Worm (Caenorhabditis elegans): ENCODE measurements around the gene atg-18.

Gene atg-18

DNA sequence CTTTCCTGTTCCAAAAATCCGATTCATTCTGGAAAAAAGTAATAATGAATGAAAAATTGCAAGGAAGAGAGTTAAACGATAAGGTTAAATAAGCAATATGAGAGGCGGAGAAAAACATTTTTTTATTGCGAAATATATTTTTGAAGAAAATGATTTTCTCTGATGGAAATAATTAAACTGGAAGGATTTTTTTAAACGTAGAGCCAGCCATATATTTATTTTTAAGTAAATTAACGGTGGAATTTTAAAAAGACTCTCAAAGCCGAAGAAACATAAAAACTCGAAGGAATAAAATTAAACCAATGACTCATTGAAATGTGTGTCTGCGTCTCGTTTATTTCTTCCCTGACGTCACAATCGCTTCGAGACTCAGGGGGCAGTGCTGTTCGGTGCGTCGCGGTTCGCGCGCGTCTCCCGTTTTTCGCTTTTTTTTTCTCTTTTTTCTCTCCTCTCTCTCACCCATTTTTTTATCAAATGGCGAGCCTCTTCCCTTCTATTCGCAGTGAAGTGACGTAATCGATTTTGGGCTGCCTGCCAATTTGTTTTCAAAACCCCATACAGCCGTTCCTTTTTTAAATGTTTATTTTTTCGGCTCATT lies 24.9 kb downstream of the atg-18 start, which contains the start of gene vps-60 (continued):
- TF ChIP-seq lsy-27 (tag; optimal IDR thresholded peaks at IDR 0.05; ENCODE audit: borderline replicate concordance, insufficient read depth) (no peak), pha-4 (tag; optimal IDR thresholded peaks at IDR 0.05) (peak; percentile 82), unc-62 (GFP tag; optimal IDR thresholded peaks at IDR 0.05) (peak; percentile 64), die-1 (tag; optimal IDR thresholded peaks at IDR 0.05) (peak; percentile 41), madf-6 (GFP tag; IDR thresholded peaks at IDR 0.05) (peak; percentile 85)

DNA sequence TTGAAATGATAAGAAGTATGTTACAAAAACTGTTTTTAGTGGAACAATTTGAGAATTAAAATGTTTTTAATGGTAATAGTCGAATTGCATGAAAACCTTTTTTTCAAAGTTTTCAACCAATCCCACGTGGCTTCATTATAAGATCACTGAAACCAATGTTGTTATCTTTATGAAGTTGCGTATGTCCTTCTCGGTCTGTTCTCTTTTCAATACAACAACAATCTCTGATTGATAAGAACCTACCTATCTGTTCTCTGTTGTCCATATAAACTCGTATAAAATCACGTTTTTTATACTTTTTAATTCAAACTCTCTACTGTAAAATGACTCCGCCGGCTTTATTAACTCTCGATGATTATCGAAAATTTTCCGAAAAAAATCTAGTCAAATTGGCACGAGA lies 27.9 kb downstream of the atg-18 start, which contains the start of gene F41E6.5:
Gene F41E6.5, plus strand, starts transcription at position 209 of the 400 bp plus-strand sequence.
- no peak for TF ChIP-seq T07F8.4 (tag; optimal IDR thresholded peaks at IDR 0.05)
- TF ChIP-seq madf-10 (tag; optimal IDR thresholded peaks at IDR 0.05), result no peak
- peak; percentile 53 for TF ChIP-seq nhr-80 (tag; optimal IDR thresholded peaks at IDR 0.05)
- TF ChIP-seq snpc-1.1 (tag; optimal IDR thresholded peaks at IDR 0.05; ENCODE audit: insufficient read depth), result no peak

ce11 chrV:8602638-8603037 lies 28.5 kb downstream of the atg-18 start, which contains the start of gene F41E6.15:
Gene F41E6.15 (minus strand): TSS chrV:8602738.
- no peak for TF ChIP-seq C17E4.6 (GFP tag; IDR thresholded peaks at IDR 0.05)
- TF ChIP-seq attf-3 (GFP tag; conservative IDR thresholded peaks at IDR 0.05), result no peak
- TF ChIP-seq cebp-2 (GFP tag; IDR thresholded peaks at IDR 0.05), result no peak
- TF ChIP-seq egrh-3 (GFP tag; IDR thresholded peaks at IDR 0.05), result no peak
- TF ChIP-seq unc-62 (GFP tag; optimal IDR thresholded peaks at IDR 0.05), result no peak
- TF ChIP-seq bed-1 (GFP tag; IDR thresholded peaks at IDR 0.05), result no peak
- no peak for TF ChIP-seq hlh-12 (tag; optimal IDR thresholded peaks at IDR 0.05)
- TF ChIP-seq B0336.3 (GFP tag; IDR thresholded peaks at IDR 0.05), result no peak
- TF ChIP-seq nhr-80 (tag; optimal IDR thresholded peaks at IDR 0.05), result no peak
- TF ChIP-seq die-1 (tag; optimal IDR thresholded peaks at IDR 0.05), result no peak

DNA sequence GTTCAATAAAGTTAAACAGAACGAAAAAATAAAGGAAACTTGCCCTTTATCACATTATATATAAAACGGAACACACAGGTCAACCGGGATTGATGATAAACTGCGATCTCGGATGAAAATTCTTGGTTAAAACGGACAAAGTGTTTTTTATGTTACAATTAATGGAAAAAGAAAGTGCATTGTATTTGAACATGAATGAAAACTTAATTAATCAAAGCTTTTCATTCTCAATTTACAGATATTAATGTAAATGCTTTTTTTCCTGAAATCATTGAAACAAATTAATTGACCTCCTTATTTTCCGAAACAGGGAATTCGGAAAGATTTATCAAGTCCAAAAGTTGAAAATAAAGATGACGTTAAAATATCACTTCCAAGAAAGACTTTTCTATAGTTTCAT lies 29.7 kb downstream of the atg-18 start, which contains the start of gene F41E6.8:
Gene F41E6.8, minus strand, starts transcription at position 101 of the 400 bp plus-strand sequence.
- TF ChIP-seq dox-1 (GFP tag; IDR thresholded peaks at IDR 0.05) (no peak), egl-44 (GFP tag; IDR thresholded peaks at IDR 0.05) (no peak), ceh-27 (GFP tag; optimal IDR thresholded peaks at IDR 0.05) (no peak), ceh-40 (GFP tag; IDR thresholded peaks at IDR 0.05) (no peak), ztf-28 (GFP tag; IDR thresholded peaks at IDR 0.05) (no peak), repo-1 (tag; optimal IDR thresholded peaks at IDR 0.05) (no peak), attf-6 (GFP tag; IDR thresholded peaks at IDR 0.05) (no peak), Y95B8A.8 (GFP tag; IDR thresholded peaks at IDR 0.05) (no peak), mes-4 (tag; optimal IDR thresholded peaks at IDR 0.05) (no peak)

DNA sequence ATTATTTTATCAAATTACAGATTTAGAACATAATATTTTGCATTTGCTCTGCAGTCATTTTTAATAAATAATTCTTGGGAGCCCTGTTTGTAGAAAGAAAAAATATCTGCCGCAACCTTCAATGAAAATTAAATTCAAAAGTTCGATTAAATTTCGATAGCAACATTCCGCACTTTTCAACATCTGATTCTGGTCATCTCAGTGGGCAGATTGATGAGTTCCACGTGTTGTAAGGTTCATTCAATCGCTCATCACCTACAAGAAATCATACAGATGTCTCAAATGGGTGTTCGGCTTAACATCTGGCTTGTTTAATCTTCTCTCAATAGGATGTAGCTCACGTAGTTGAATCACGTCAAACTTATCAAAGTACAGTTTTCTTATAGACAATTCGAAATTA lies 31.2 kb downstream of the atg-18 start:
- TF ChIP-seq dox-1 (GFP tag; IDR thresholded peaks at IDR 0.05) (no peak), die-1 (tag; optimal IDR thresholded peaks at IDR 0.05) (no peak), dpl-1 (GFP tag; optimal IDR thresholded peaks at IDR 0.05) (no peak), athp-1 (tag; optimal IDR thresholded peaks at IDR 0.05) (no peak), ztf-18 (tag; optimal IDR thresholded peaks at IDR 0.05) (no peak)

DNA sequence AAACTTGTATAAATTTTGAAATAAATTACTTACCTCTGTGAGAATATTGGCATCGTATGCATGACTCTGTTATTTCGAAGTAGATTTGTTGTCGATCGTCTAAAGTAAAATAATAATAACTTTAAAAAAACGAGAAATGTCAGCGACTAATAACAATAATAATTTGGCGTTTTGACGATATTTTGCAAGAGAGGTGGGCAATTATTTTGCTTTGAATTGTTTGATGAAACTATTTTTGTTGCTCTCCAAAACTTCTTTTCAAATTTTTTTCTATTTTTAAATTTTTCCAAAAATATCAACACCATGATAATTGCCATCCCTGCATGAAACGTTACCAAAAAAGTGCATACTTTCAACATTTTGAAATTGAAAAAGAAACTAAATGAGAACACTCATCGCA lies 31.9 kb downstream of the atg-18 start, which contains the start of gene F41E6.7:
Gene F41E6.7, minus strand, starts transcription at position 101 of the 400 bp plus-strand sequence.
- TF ChIP-seq attf-5 (GFP tag; optimal IDR thresholded peaks at IDR 0.05), result no peak
- no peak for TF ChIP-seq ztf-18 (tag; optimal IDR thresholded peaks at IDR 0.05)
- no peak for TF ChIP-seq efl-1 (GFP tag; optimal IDR thresholded peaks at IDR 0.05)
- no peak for TF ChIP-seq Y53G8AR.9 (GFP tag; conservative IDR thresholded peaks at IDR 0.05)
- TF ChIP-seq zfh-2 (GFP tag; conservative IDR thresholded peaks at IDR 0.05), result no peak
- TF ChIP-seq F10E7.11 (tag; optimal IDR thresholded peaks at IDR 0.05), result no peak
- no peak for TF ChIP-seq lag-1 (GFP tag; IDR thresholded peaks at IDR 0.05)
- no peak for TF ChIP-seq fkh-3 (tag; optimal IDR thresholded peaks at IDR 0.05)
- TF ChIP-seq tbp1 (GFP tag; optimal IDR thresholded peaks at IDR 0.05), result no peak
- no peak for TF ChIP-seq attf-3 (GFP tag; conservative IDR thresholded peaks at IDR 0.05)
